Fruit fly (Drosophila melanogaster) whole organism, wandering third instar larva: ENCODE measurements around the gene CG2983.

ENCODE experiments used
- dmrt93B ChIP-seq: fragments of 200-800 bp; sonication (Bioruptor generic); optimal IDR thresholded peaks from 2 replicates; lab custom pipeline; 2018; ENCODE audit warnings: missing biosample characterization, mild to moderate bottlenecking, missing genetic modification characterization
- pan ChIP-seq: fragments of >200 bp; optimal IDR thresholded peaks from 2 replicates; lab custom pipeline; 2017

DNA sequence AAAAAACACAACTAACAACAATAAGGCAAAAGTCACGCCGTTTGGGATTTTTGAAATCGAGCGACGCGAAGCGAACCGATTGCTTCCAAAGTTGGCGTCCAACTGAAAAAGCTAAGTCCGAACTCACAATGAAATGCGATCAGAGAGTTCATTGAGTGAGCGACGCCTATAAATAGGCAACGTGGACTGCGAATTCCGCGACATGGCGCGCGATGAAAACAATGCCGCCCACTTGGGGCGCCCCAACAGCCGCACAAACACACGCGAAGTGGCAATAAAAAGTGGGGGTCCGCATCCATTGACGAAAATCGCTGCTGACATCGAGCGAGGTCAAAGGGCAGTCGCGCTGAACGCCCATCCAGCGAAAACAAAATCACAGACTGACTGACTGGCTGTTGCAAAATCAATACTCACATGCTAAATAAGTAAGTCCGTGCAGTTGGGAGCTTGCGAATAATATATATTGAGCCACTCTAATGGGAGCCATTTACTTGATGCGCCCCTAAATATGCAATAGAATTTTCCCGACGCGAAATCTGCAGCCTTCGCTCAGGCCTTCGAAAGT is 7.9 kb downstream of the CG2983 start:
- no peak for TF ChIP-seq dmrt93B (GFP tag; lab: Kevin White, UChicago)
- no peak for TF ChIP-seq pan (lab: Kevin White, UChicago)
